Worm (Caenorhabditis elegans) whole organism, L1 larva: ENCODE data around the gene R31.2.

Experiments used
- F16B12.6 ChIP-seq: fragments of 150-350 bp; optimal IDR thresholded peaks from 2 replicates; lab custom pipeline; 2014; ENCODE audit warnings: missing biosample characterization, missing genetic modification characterization
- Y116A8C.19 ChIP-seq: sonication (generic microtip); optimal IDR thresholded peaks from 2 replicates; lab custom pipeline; 2016; ENCODE audit warnings: missing compliant biosample characterization, missing genetic modification characterization, borderline replicate concordance
- aha-1 ChIP-seq: fragments of 150-350 bp; optimal IDR thresholded peaks from 2 replicates; lab custom pipeline; 2014; ENCODE audit warnings: missing biosample characterization, missing genetic modification characterization
- aly-2 ChIP-seq: fragments of 150-350 bp; optimal IDR thresholded peaks from 2 replicates; lab custom pipeline; 2014; ENCODE audit warnings: missing biosample characterization, missing genetic modification characterization
- ceh-8 ChIP-seq: fragments of 200-800 bp; sonication (Bioruptor generic); optimal IDR thresholded peaks from 2 replicates; lab custom pipeline; 2018; ENCODE audit warnings: mild to moderate bottlenecking, missing genetic modification characterization, moderate library complexity, missing compliant biosample characterization
- ceh-82 ChIP-seq, 3 experiments: fragments of 150-350 bp in 1 of 3; sonication (generic microtip) in 2 of 3; optimal IDR thresholded peaks; 2 replicates each; lab custom pipeline; 2014 to 2017; ENCODE audit warnings: missing biosample characterization in 3 of 3, missing genetic modification characterization in 3 of 3
- ceh-90 ChIP-seq: sonication (generic microtip); optimal IDR thresholded peaks from 2 replicates; lab custom pipeline; 2016; ENCODE audit warnings: missing genetic modification characterization, missing compliant biosample characterization
- ces-1 ChIP-seq: fragments of 150-350 bp; optimal IDR thresholded peaks from 2 replicates; lab custom pipeline; 2014; ENCODE audit warnings: missing biosample characterization, missing genetic modification reagents, missing genetic modification characterization
- dpl-1 ChIP-seq, 3 experiments: fragments of 150-350 bp in 2 of 3; sonication (generic microtip) in 1 of 3; optimal IDR thresholded peaks; 2 replicates each; lab custom pipeline; 2014 to 2017; ENCODE audit warnings: missing biosample characterization in 3 of 3, missing genetic modification characterization in 3 of 3, missing genetic modification reagents in 3 of 3
- dsc-1 ChIP-seq: sonication (generic microtip); optimal IDR thresholded peaks from 2 replicates; lab custom pipeline; 2016; ENCODE audit warnings: mild to moderate bottlenecking, missing genetic modification characterization, missing compliant biosample characterization
- efl-3 ChIP-seq: fragments of 200-800 bp; sonication (Bioruptor generic); optimal IDR thresholded peaks from 2 replicates; lab custom pipeline; 2018; ENCODE audit warnings: mild to moderate bottlenecking, missing genetic modification characterization, missing compliant biosample characterization
- egl-13 ChIP-seq: sonication (generic microtip); optimal IDR thresholded peaks from 2 replicates; lab custom pipeline; 2016; ENCODE audit warnings: missing genotype, missing genetic modification reagents, missing genetic modification characterization, missing compliant biosample characterization
- egl-27 ChIP-seq, 2 experiments: fragments of 150-350 bp in 1 of 2; sonication (generic microtip); optimal IDR thresholded peaks; 3 replicates each; lab custom pipeline; 2017 to 2018; ENCODE audit warnings: missing biosample characterization in 2 of 2, missing genetic modification characterization in 2 of 2, missing genetic modification reagents in 2 of 2
- fkh-10 ChIP-seq: sonication (generic microtip); optimal IDR thresholded peaks from 2 replicates; lab custom pipeline; 2017; ENCODE audit warnings: missing biosample characterization, missing genetic modification reagents, missing genetic modification characterization
- fkh-4 ChIP-seq: sonication (generic microtip); optimal IDR thresholded peaks from 2 replicates; lab custom pipeline; 2016; ENCODE audit warnings: missing compliant biosample characterization, missing genetic modification characterization, borderline replicate concordance
- grh-1 ChIP-seq: fragments of 200-800 bp; sonication (Bioruptor generic); IDR thresholded peaks from 2 replicates; pipeline ENCODE4 v1.3.6; 2022; ENCODE audit warnings: missing genetic modification reagents, missing genetic modification characterization, missing compliant biosample characterization
- hlh-17 ChIP-seq: fragments of 200-800 bp; sonication (Bioruptor generic); optimal IDR thresholded peaks from 2 replicates; lab custom pipeline; 2018; ENCODE audit warnings: missing genetic modification characterization, mild to moderate bottlenecking, missing compliant biosample characterization, moderate library complexity, borderline replicate concordance
- irx-1 ChIP-seq: sonication (generic microtip); optimal IDR thresholded peaks from 2 replicates; lab custom pipeline; 2016; ENCODE audit warnings: missing genetic modification characterization, missing compliant biosample characterization
- isw-1 ChIP-seq: fragments of 200-800 bp; sonication (Bioruptor generic); IDR thresholded peaks from 2 replicates; pipeline ENCODE4 v1.3.6; 2022; ENCODE audit warnings: missing genetic modification characterization, missing compliant biosample characterization
- jun-1 ChIP-seq: fragments of 150-350 bp; optimal IDR thresholded peaks from 2 replicates; lab custom pipeline; 2014; ENCODE audit warnings: missing biosample characterization, missing genetic modification reagents, missing genetic modification characterization
- lin-13 ChIP-seq: fragments of 150-350 bp; optimal IDR thresholded peaks from 2 replicates; lab custom pipeline; 2014; ENCODE audit warnings: missing biosample characterization, missing genetic modification reagents, missing genetic modification characterization
- lin-15B ChIP-seq: fragments of 150-350 bp; sonication (generic microtip); optimal IDR thresholded peaks from 3 replicates; lab custom pipeline; 2014; ENCODE audit warnings: missing biosample characterization, missing genetic modification characterization
- lin-35 ChIP-seq, 2 experiments: fragments of 150-350 bp; optimal IDR thresholded peaks; 2 replicates each; lab custom pipeline; 2014; ENCODE audit warnings: missing biosample characterization in 2 of 2, missing genetic modification characterization in 2 of 2, missing genetic modification reagents in 2 of 2
- lin-39 ChIP-seq: fragments of 150-350 bp; optimal IDR thresholded peaks from 2 replicates; lab custom pipeline; 2014; ENCODE audit warnings: missing biosample characterization, missing genetic modification reagents, missing genetic modification characterization
- lir-3 ChIP-seq: sonication (generic microtip); optimal IDR thresholded peaks from 2 replicates; lab custom pipeline; 2016; ENCODE audit warnings: mild to moderate bottlenecking, missing genetic modification characterization, moderate library complexity, missing compliant biosample characterization; ENCODE audit not compliant: poor library complexity
- lsy-2 ChIP-seq, 2 experiments: fragments of 150-350 bp; optimal IDR thresholded peaks; 2 replicates each; lab custom pipeline; 2014; ENCODE audit warnings: missing biosample characterization in 2 of 2, missing genetic modification characterization in 2 of 2
- mab-9 ChIP-seq: fragments of 200-800 bp; sonication (Bioruptor generic); IDR thresholded peaks from 2 replicates; pipeline ENCODE4 v1.3.6; 2022; ENCODE audit warnings: missing genetic modification reagents, missing genetic modification characterization, missing compliant biosample characterization
- mdl-1 ChIP-seq, 2 experiments: fragments of 150-350 bp; optimal IDR thresholded peaks; 2 replicates each; lab custom pipeline; 2014 to 2017; ENCODE audit warnings: missing biosample characterization in 2 of 2, missing genetic modification characterization in 2 of 2, inconsistent platforms in 1 of 2
- mef-2 ChIP-seq: fragments of 150-350 bp; optimal IDR thresholded peaks from 2 replicates; lab custom pipeline; 2014; ENCODE audit warnings: missing biosample characterization, missing genetic modification characterization
- mep-1 ChIP-seq: fragments of 150-350 bp; optimal IDR thresholded peaks from 2 replicates; lab custom pipeline; 2014; ENCODE audit warnings: missing biosample characterization, missing genetic modification characterization
- nhr-11 ChIP-seq: fragments of 150-350 bp; optimal IDR thresholded peaks from 2 replicates; lab custom pipeline; 2014; ENCODE audit warnings: missing biosample characterization, missing genetic modification characterization
- nhr-12 ChIP-seq: sonication (generic microtip); optimal IDR thresholded peaks from 2 replicates; lab custom pipeline; 2017; ENCODE audit warnings: missing biosample characterization, missing genetic modification characterization
- nhr-20 ChIP-seq: sonication (generic microtip); optimal IDR thresholded peaks from 2 replicates; lab custom pipeline; 2016; ENCODE audit warnings: mild to moderate bottlenecking, missing genetic modification characterization, missing compliant biosample characterization
- nhr-237 ChIP-seq: fragments of 150-350 bp; optimal IDR thresholded peaks from 2 replicates; lab custom pipeline; 2014; ENCODE audit warnings: missing biosample characterization, missing genetic modification characterization
- nhr-28 ChIP-seq: fragments of 150-350 bp; optimal IDR thresholded peaks from 2 replicates; lab custom pipeline; 2014; ENCODE audit warnings: missing biosample characterization, missing genetic modification characterization
- nhr-84 ChIP-seq: sonication (generic microtip); optimal IDR thresholded peaks from 2 replicates; lab custom pipeline; 2017; ENCODE audit warnings: missing biosample characterization, missing genetic modification characterization
- nhr-85 ChIP-seq: sonication (generic microtip); peaks from one replicate; lab custom pipeline; 2016; ENCODE audit warnings: missing genetic modification characterization, inconsistent platforms, missing compliant biosample characterization
- pax-3 ChIP-seq: fragments of 200-800 bp; sonication (Bioruptor generic); optimal IDR thresholded peaks from 2 replicates; lab custom pipeline; 2018; ENCODE audit warnings: mild to moderate bottlenecking, missing genetic modification characterization, moderate library complexity, missing compliant biosample characterization
- pqm-1 ChIP-seq: sonication (generic microtip); optimal IDR thresholded peaks from 3 replicates; lab custom pipeline; 2017; ENCODE audit warnings: missing biosample characterization, missing genetic modification characterization
- rnt-1 ChIP-seq: sonication (generic microtip); optimal IDR thresholded peaks from 2 replicates; lab custom pipeline; 2016; ENCODE audit warnings: mild to moderate bottlenecking, missing genetic modification characterization, moderate library complexity, missing compliant biosample characterization
- skn-1 ChIP-seq: fragments of 150-350 bp; optimal IDR thresholded peaks from 2 replicates; lab custom pipeline; 2014; ENCODE audit warnings: missing biosample characterization, missing genetic modification characterization
- sox-4 ChIP-seq: sonication (generic microtip); optimal IDR thresholded peaks from 2 replicates; lab custom pipeline; 2016; ENCODE audit warnings: missing genetic modification characterization, missing compliant biosample characterization
- sptf-1 ChIP-seq: fragments of 150-350 bp; optimal IDR thresholded peaks from 2 replicates; lab custom pipeline; 2014; ENCODE audit warnings: missing biosample characterization, missing genetic modification characterization
- sup-37 ChIP-seq: fragments of 200-800 bp; sonication (Bioruptor generic); optimal IDR thresholded peaks from 2 replicates; lab custom pipeline; 2018; ENCODE audit warnings: mild to moderate bottlenecking, missing genetic modification characterization, missing compliant biosample characterization
- tbx-2 ChIP-seq: sonication (generic microtip); optimal IDR thresholded peaks from 2 replicates; lab custom pipeline; 2016; ENCODE audit warnings: missing genetic modification characterization, missing compliant biosample characterization
- tlp-1 ChIP-seq: fragments of 150-350 bp; optimal IDR thresholded peaks from 2 replicates; lab custom pipeline; 2014; ENCODE audit warnings: missing biosample characterization, missing genetic modification characterization
- unc-30 ChIP-seq: sonication (generic microtip); optimal IDR thresholded peaks from 2 replicates; lab custom pipeline; 2017; ENCODE audit warnings: missing biosample characterization, missing genetic modification characterization
- unc-62 ChIP-seq: fragments of 150-350 bp; optimal IDR thresholded peaks from 2 replicates; lab custom pipeline; 2014; ENCODE audit warnings: missing biosample characterization, missing genetic modification reagents, missing genetic modification characterization
- unc-98 ChIP-seq: fragments of 200-800 bp; sonication (Bioruptor generic); IDR thresholded peaks from 2 replicates; pipeline ENCODE4 v1.3.6; 2022; ENCODE audit warnings: missing genetic modification characterization, missing compliant biosample characterization
- vab-15 ChIP-seq: sonication (generic microtip); optimal IDR thresholded peaks from 2 replicates; lab custom pipeline; 2017; ENCODE audit warnings: missing genotype, mild to moderate bottlenecking, missing genetic modification characterization, missing compliant biosample characterization
- zag-1 ChIP-seq: fragments of 150-350 bp; optimal IDR thresholded peaks from 2 replicates; lab custom pipeline; 2014; ENCODE audit warnings: missing biosample characterization, missing genetic modification characterization
- zip-4 ChIP-seq: fragments of 200-800 bp; sonication (Bioruptor generic); optimal IDR thresholded peaks from 2 replicates; lab custom pipeline; 2018; ENCODE audit warnings: mild to moderate bottlenecking, missing genetic modification characterization, moderate library complexity, missing compliant biosample characterization

The R31.2 gene

ce11 chrV:11921689-11922517 lies 4.5 kb downstream of the R31.2 start (continued):
- TF ChIP-seq efl-3 (GFP tag; lab: Kevin White, UChicago) (no peak), skn-1 (tag; lab: Kevin White, UChicago) (peak; percentile 17), lsy-2 (tag; optimal IDR thresholded peaks at IDR 0.05; lab: Kevin White, UChicago) (peak; percentile 8 to 60), ceh-82 (tag; optimal IDR thresholded peaks at IDR 0.05; lab: Kevin White, UChicago) (no peak), sup-37 (GFP tag; lab: Kevin White, UChicago) (no peak), isw-1 (GFP tag; lab: Robert Waterston, UW) (no peak), dpl-1 (GFP tag; optimal IDR thresholded peaks at IDR 0.05; lab: Kevin White, UChicago) (no peak), hlh-17 (GFP tag; lab: Kevin White, UChicago) (no peak), tbx-2 (peak; percentile 7), nhr-84 (tag; lab: Kevin White, UChicago) (no peak), lin-13 (GFP tag; lab: Kevin White, UChicago) (no peak), unc-30 (no peak), nhr-11 (tag; lab: Kevin White, UChicago) (no peak), lin-35 (GFP tag; optimal IDR thresholded peaks at IDR 0.05; lab: Kevin White, UChicago) (peak in 1 of 2 experiments; percentile 40), aly-2 (tag; lab: Kevin White, UChicago) (no peak), jun-1 (tag; lab: Kevin White, UChicago) (no peak), nhr-12 (no peak), nhr-85 (peak; percentile 34), mep-1 (peak; percentile 51), rnt-1 (tag; lab: Kevin White, UChicago) (peak; percentile 31), unc-98 (GFP tag; lab: Robert Waterston, UW) (no peak), ces-1 (no peak), F16B12.6 (no peak), mef-2 (no peak), grh-1 (GFP tag; lab: Robert Waterston, UW) (no peak), lin-15B (tag; lab: Kevin White, UChicago) (no peak), pax-3 (no peak), unc-62 (GFP tag; lab: Kevin White, UChicago) (no peak), nhr-28 (no peak), ceh-8 (no peak), egl-13 (tag; lab: Kevin White, UChicago) (no peak), zip-4 (GFP tag; lab: Kevin White, UChicago) (no peak), egl-27 (tag; optimal IDR thresholded peaks at IDR 0.05; lab: Kevin White, UChicago) (no peak), zag-1 (tag; lab: Kevin White, UChicago) (no peak), fkh-4 (tag; lab: Kevin White, UChicago) (no peak), mab-9 (GFP tag; lab: Robert Waterston, UW) (no peak), nhr-20 (peak; percentile 28), vab-15 (tag; lab: Kevin White, UChicago) (no peak), mdl-1 (tag; optimal IDR thresholded peaks at IDR 0.05; lab: Kevin White, UChicago) (no peak), pqm-1 (tag; lab: Kevin White, UChicago) (no peak), Y116A8C.19 (tag; lab: Kevin White, UChicago) (no peak), sptf-1 (tag; lab: Kevin White, UChicago) (no peak), dsc-1 (tag; lab: Kevin White, UChicago) (no peak), ceh-90 (no peak), tlp-1 (tag; lab: Kevin White, UChicago) (no peak), aha-1 (tag; lab: Kevin White, UChicago) (no peak), irx-1 (tag; lab: Kevin White, UChicago) (no peak), fkh-10 (GFP tag; lab: Kevin White, UChicago) (no peak), sox-4 (tag; lab: Kevin White, UChicago) (no peak), nhr-237 (tag; lab: Kevin White, UChicago) (no peak), lin-39 (no peak), lir-3 (tag; lab: Kevin White, UChicago) (no peak)
